Fruit fly (Drosophila melanogaster) whole organism, embryonic: Measurements from ENCODE around the gene CG7974.

Source experiments
- CG4328 ChIP-seq: fragments of 200-800 bp; sonication (Bioruptor generic); optimal IDR thresholded peaks from 3 replicates; lab custom pipeline; 2017; ENCODE audit warnings: missing biosample characterization, missing genetic modification reagents, missing genetic modification characterization
- ara ChIP-seq: fragments of 200-800 bp; sonication (Bioruptor generic); IDR thresholded peaks from 2 replicates; pipeline ENCODE4 v1.3.6; 2022; ENCODE audit warnings: missing biosample characterization, missing genetic modification characterization
- sima ChIP-seq: fragments of 200-800 bp; sonication (Bioruptor generic); optimal IDR thresholded peaks from 2 replicates; lab custom pipeline; 2016; ENCODE audit warnings: missing biosample characterization, missing genetic modification characterization

DNA sequence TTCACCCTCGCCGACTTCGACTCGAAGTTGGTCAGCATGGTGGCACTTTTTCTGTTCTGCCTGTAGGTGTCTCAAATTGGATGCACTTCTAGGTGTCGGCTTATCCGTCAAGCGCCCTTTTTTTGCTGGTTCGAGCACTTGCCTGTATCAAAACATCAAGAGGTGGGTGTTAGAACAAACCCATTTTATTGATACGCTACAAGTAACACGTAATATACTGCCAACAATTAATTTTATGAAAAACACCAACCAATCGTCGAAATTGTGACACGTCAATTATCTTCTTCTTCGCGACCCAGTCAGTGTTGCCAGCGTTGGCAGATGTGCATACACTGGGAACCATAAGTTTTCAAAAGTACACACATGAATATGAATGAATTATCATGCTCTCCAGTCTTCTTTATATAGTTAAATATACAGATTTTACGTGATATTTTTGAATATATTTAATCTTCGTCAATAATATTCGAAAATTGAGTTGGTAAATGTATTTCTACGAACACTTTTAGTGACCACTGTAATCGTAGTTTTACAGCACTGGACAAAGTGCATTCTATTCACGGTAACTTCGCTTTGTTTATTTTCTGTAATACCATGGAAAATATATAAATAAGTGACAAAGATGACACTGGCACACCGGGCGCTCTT lies 19.9 kb upstream of the CG7974 start, which contains the start of the genes alphaCOP and CG13919:
- peak; percentile 69 for TF ChIP-seq sima (GFP tag; lab: Kevin White, UChicago)
- TF ChIP-seq ara, result peak; percentile 96
- peak; percentile 85 for TF ChIP-seq CG4328 (GFP tag; lab: Kevin White, UChicago)
